Fruit fly (Drosophila melanogaster) whole organism, embryonic: ENCODE data around the gene CG4593.
A peak's percentile ranks its signal among the peaks of the same experiment; 100 is the strongest.

Experiments
- ATbp ChIP-seq: fragments of 200-800 bp; sonication (Bioruptor generic); optimal IDR thresholded peaks from 2 replicates; lab custom pipeline; 2017; ENCODE audit warnings: missing biosample characterization, mild to moderate bottlenecking, missing genetic modification characterization, missing genetic modification reagents
- Abd-B ChIP-seq: fragments of 200-800 bp; sonication (Bioruptor generic); optimal IDR thresholded peaks from 2 replicates; lab custom pipeline; 2018; ENCODE audit warnings: missing biosample characterization, mild to moderate bottlenecking, missing genetic modification characterization, moderate library complexity
- Awh ChIP-seq: fragments of 200-800 bp; sonication (Bioruptor generic); IDR thresholded peaks from 2 replicates; pipeline ENCODE4, ENCODE4 v1.3.6; 2022; ENCODE audit warnings: missing biosample characterization, missing genetic modification characterization
- CG10147 ChIP-seq: fragments of 200-800 bp; sonication (Bioruptor generic); optimal IDR thresholded peaks from 2 replicates; lab custom pipeline; 2019; ENCODE audit warnings: missing biosample characterization, mild to moderate bottlenecking, missing genetic modification characterization, moderate library complexity
- CG10267 ChIP-seq: fragments of 200-800 bp; sonication (Bioruptor generic); optimal IDR thresholded peaks from 2 replicates; lab custom pipeline; 2018; ENCODE audit warnings: missing biosample characterization, mild to moderate bottlenecking, missing genetic modification characterization, moderate library complexity
- CG11398 ChIP-seq: fragments of 200-800 bp; sonication (Bioruptor generic); optimal IDR thresholded peaks from 2 replicates; lab custom pipeline; 2016; ENCODE audit warnings: missing biosample characterization, missing genetic modification characterization
- CG12659 ChIP-seq: fragments of 200-800 bp; sonication (Bioruptor generic); optimal IDR thresholded peaks from 3 replicates; lab custom pipeline; 2017; ENCODE audit warnings: mild to moderate bottlenecking, missing biosample characterization, missing genetic modification reagents, missing genetic modification characterization
- CG13424 ChIP-seq: fragments of 200-800 bp; sonication (Bioruptor generic); optimal IDR thresholded peaks from 2 replicates; lab custom pipeline; 2019; ENCODE audit warnings: missing biosample characterization, mild to moderate bottlenecking, missing genetic modification characterization, moderate library complexity
- CG13894 ChIP-seq: fragments of 200-800 bp; sonication (Bioruptor generic); optimal IDR thresholded peaks from 3 replicates; lab custom pipeline; 2018; ENCODE audit warnings: missing biosample characterization, mild to moderate bottlenecking, missing genetic modification characterization, moderate library complexity
- CG1603 ChIP-seq: fragments of 200-800 bp; sonication (Bioruptor generic); optimal IDR thresholded peaks from 2 replicates; lab custom pipeline; 2019; ENCODE audit warnings: missing biosample characterization, mild to moderate bottlenecking, missing genetic modification characterization, moderate library complexity
- CG1647 ChIP-seq: fragments of 200-800 bp; sonication (Bioruptor generic); optimal IDR thresholded peaks from 3 replicates; lab custom pipeline; 2016; ENCODE audit warnings: missing biosample characterization, missing genetic modification characterization
- CG16779 ChIP-seq: fragments of 200-800 bp; sonication (Bioruptor generic); IDR thresholded peaks from 2 replicates; pipeline ENCODE4 v1.3.6; 2022; ENCODE audit warnings: missing biosample characterization, missing genetic modification characterization
- CG18764 ChIP-seq: fragments of 200-800 bp; sonication (Bioruptor generic); optimal IDR thresholded peaks from 3 replicates; lab custom pipeline; 2016; ENCODE audit warnings: missing biosample characterization, missing genetic modification characterization
- CG31224 ChIP-seq: fragments of 200-800 bp; sonication (Bioruptor generic); IDR thresholded peaks from 2 replicates; pipeline ENCODE4 v1.3.6; 2022; ENCODE audit warnings: missing biosample characterization, missing genetic modification characterization
- CG31388 ChIP-seq: fragments of 200-800 bp; sonication (Bioruptor generic); optimal IDR thresholded peaks from 2 replicates; lab custom pipeline; 2016; ENCODE audit warnings: missing biosample characterization, missing genetic modification characterization
- CG31441 ChIP-seq: fragments of 200-800 bp; sonication (Bioruptor generic); IDR thresholded peaks from 2 replicates; pipeline ENCODE4 v1.3.6; 2022; ENCODE audit warnings: missing biosample characterization, missing genetic modification characterization
- CG4404 ChIP-seq: fragments of 200-800 bp; sonication (Bioruptor generic); IDR thresholded peaks from 2 replicates; pipeline ENCODE4 v1.3.6; 2022; ENCODE audit warnings: missing biosample characterization, missing genetic modification characterization
- CG5245 ChIP-seq: fragments of 200-800 bp; sonication (Bioruptor generic); optimal IDR thresholded peaks from 3 replicates; lab custom pipeline; 2016; ENCODE audit warnings: missing biosample characterization, missing genetic modification characterization
- CG6254 ChIP-seq: fragments of 200-800 bp; sonication (Bioruptor generic); optimal IDR thresholded peaks from 3 replicates; lab custom pipeline; 2017; ENCODE audit warnings: mild to moderate bottlenecking, missing biosample characterization, missing genetic modification reagents, missing genetic modification characterization
- CG6272 ChIP-seq: fragments of 200-800 bp; sonication (Bioruptor generic); IDR thresholded peaks from 2 replicates; pipeline ENCODE4 v1.3.6; 2022; ENCODE audit warnings: missing biosample characterization, missing genetic modification characterization
- CG6765 ChIP-seq: fragments of 200-800 bp; sonication (Bioruptor generic); optimal IDR thresholded peaks from 3 replicates; lab custom pipeline; 2017; ENCODE audit warnings: missing biosample characterization, mild to moderate bottlenecking, missing genetic modification characterization
- CG7372 ChIP-seq: fragments of 200-800 bp; sonication (Bioruptor generic); IDR thresholded peaks from 2 replicates; pipeline ENCODE4 v1.3.6; 2022; ENCODE audit warnings: missing biosample characterization, missing genetic modification characterization
- CG7839 ChIP-seq: fragments of 200-800 bp; sonication (Bioruptor generic); optimal IDR thresholded peaks from 3 replicates; lab custom pipeline; 2018; ENCODE audit warnings: missing biosample characterization, mild to moderate bottlenecking, missing genetic modification characterization, moderate library complexity
- CG7987 ChIP-seq: fragments of 200-800 bp; sonication (Bioruptor generic); optimal IDR thresholded peaks from 2 replicates; lab custom pipeline; 2018; ENCODE audit warnings: missing biosample characterization, mild to moderate bottlenecking, missing genetic modification characterization, moderate library complexity
- CG8388 ChIP-seq: fragments of 200-800 bp; sonication (Bioruptor generic); optimal IDR thresholded peaks from 2 replicates; lab custom pipeline; 2019; ENCODE audit warnings: missing biosample characterization, mild to moderate bottlenecking, missing genetic modification characterization, moderate library complexity
- CG8765 ChIP-seq: fragments of 200-800 bp; sonication (Bioruptor generic); IDR thresholded peaks from 2 replicates; pipeline ENCODE4 v1.3.6; 2022; ENCODE audit warnings: missing biosample characterization, missing genetic modification characterization
- D ChIP-seq, 2 experiments: fragments of 200-800 bp in 1 of 2; fragments of >200 bp in 1 of 2; sonication (Bioruptor generic) in 1 of 2; optimal IDR thresholded peaks; 2 replicates in 1 of 2; 3 replicates in 1 of 2; lab custom pipeline; 2017; ENCODE audit warnings: mild to moderate bottlenecking in 1 of 2, missing biosample characterization in 1 of 2, missing genetic modification characterization in 1 of 2, missing genetic modification reagents in 1 of 2
- Dad ChIP-seq: fragments of 200-800 bp; sonication (Bioruptor generic); optimal IDR thresholded peaks from 3 replicates; lab custom pipeline; 2016; ENCODE audit warnings: missing biosample characterization, missing genetic modification characterization
- E2f1 ChIP-seq: fragments of 200-800 bp; sonication (Bioruptor generic); IDR thresholded peaks from 2 replicates; pipeline ENCODE4 v1.3.6; 2022; ENCODE audit warnings: missing biosample characterization, missing genetic modification characterization
- Ets65A ChIP-seq: fragments of 200-800 bp; sonication (Bioruptor generic); peaks from one replicate; lab custom pipeline; 2016; ENCODE audit warnings: missing biosample characterization, missing genetic modification characterization
- Oaz ChIP-seq: fragments of 200-800 bp; sonication (Bioruptor generic); IDR thresholded peaks from 2 replicates; pipeline ENCODE4 v1.3.6; 2022; ENCODE audit warnings: missing biosample characterization, missing genetic modification characterization
- Taf1 ChIP-seq: fragments of 200-800 bp; sonication (Bioruptor generic); IDR thresholded peaks from 2 replicates; pipeline ENCODE4 v1.3.6; 2022; ENCODE audit warnings: missing biosample characterization, missing genetic modification characterization
- bowl ChIP-seq: fragments of 200-800 bp; sonication (Bioruptor generic); IDR thresholded peaks from 2 replicates; pipeline ENCODE4 v1.3.6; 2022; ENCODE audit warnings: missing biosample characterization, missing genetic modification characterization
- bsh ChIP-seq, 2 experiments: fragments of 200-800 bp; sonication (Bioruptor generic); optimal IDR thresholded peaks; 2 replicates each; lab custom pipeline; 2017 to 2018; ENCODE audit warnings: mild to moderate bottlenecking in 2 of 2, missing biosample characterization in 2 of 2, missing genetic modification characterization in 2 of 2, moderate library complexity in 1 of 2
- btn ChIP-seq: fragments of 200-800 bp; sonication (Bioruptor generic); optimal IDR thresholded peaks from 2 replicates; lab custom pipeline; 2016; ENCODE audit warnings: missing biosample characterization, missing genetic modification characterization
- chinmo ChIP-seq: fragments of 200-800 bp; sonication (Bioruptor generic); IDR thresholded peaks from 4 replicates; pipeline ENCODE4 v1.3.6; 2022; ENCODE audit warnings: missing biosample characterization, missing genetic modification characterization; ENCODE audit not compliant: partially characterized antibody
- cwo ChIP-seq: fragments of 200-800 bp; sonication (Bioruptor generic); optimal IDR thresholded peaks from 3 replicates; lab custom pipeline; 2017; ENCODE audit warnings: missing biosample characterization, missing genetic modification characterization, mild to moderate bottlenecking, moderate library complexity, missing genetic modification reagents
- luna ChIP-seq: fragments of 200-800 bp; sonication (Bioruptor generic); optimal IDR thresholded peaks from 2 replicates; lab custom pipeline; 2016; ENCODE audit warnings: missing biosample characterization, missing genetic modification characterization
- mirr ChIP-seq: fragments of 200-800 bp; sonication (Bioruptor generic); optimal IDR thresholded peaks from 3 replicates; lab custom pipeline; 2018; ENCODE audit warnings: missing biosample characterization, mild to moderate bottlenecking, missing genetic modification characterization
- nerfin-2 ChIP-seq: fragments of 200-800 bp; sonication (Bioruptor generic); IDR thresholded peaks from 2 replicates; pipeline ENCODE4 v1.3.6; 2022; ENCODE audit warnings: missing biosample characterization, missing genetic modification characterization; ENCODE audit not compliant: partially characterized antibody
- odd ChIP-seq: fragments of 200-800 bp; sonication (Bioruptor generic); optimal IDR thresholded peaks from 2 replicates; lab custom pipeline; 2017; ENCODE audit warnings: missing biosample characterization, mild to moderate bottlenecking, missing genetic modification characterization
- pho ChIP-seq: fragments of 200-800 bp; sonication (Bioruptor generic); optimal IDR thresholded peaks from 2 replicates; lab custom pipeline; 2016; ENCODE audit warnings: missing biosample characterization, missing genetic modification characterization
- row ChIP-seq: fragments of 200-800 bp; sonication (Bioruptor generic); IDR thresholded peaks from 3 replicates; pipeline ENCODE4 v1.3.6; 2022; ENCODE audit warnings: missing biosample characterization, missing genetic modification characterization
- run ChIP-seq: fragments of 200-800 bp; sonication (Bioruptor generic); optimal IDR thresholded peaks from 3 replicates; lab custom pipeline; 2018; ENCODE audit warnings: missing biosample characterization, mild to moderate bottlenecking, missing genetic modification characterization
- salm ChIP-seq: fragments of 200-800 bp; sonication (Bioruptor generic); optimal IDR thresholded peaks from 2 replicates; lab custom pipeline; 2018; ENCODE audit warnings: missing biosample characterization, mild to moderate bottlenecking, missing genetic modification characterization
- sisA ChIP-seq: fragments of 200-800 bp; sonication (Bioruptor generic); IDR thresholded peaks from 2 replicates; pipeline ENCODE4 v1.3.6; 2022; ENCODE audit warnings: missing biosample characterization, missing genetic modification characterization
- so ChIP-seq: fragments of 200-800 bp; sonication (Bioruptor generic); IDR thresholded peaks from 3 replicates; pipeline ENCODE4 v1.3.6; 2022; ENCODE audit warnings: missing biosample characterization, missing genetic modification characterization
- ttk ChIP-seq: fragments of 200-800 bp; sonication (Bioruptor generic); IDR thresholded peaks from 2 replicates; pipeline ENCODE4 v2.1.2; 2022; ENCODE audit warnings: missing biosample characterization, missing genetic modification characterization
- yki ChIP-seq: fragments of >200 bp; optimal IDR thresholded peaks from 3 replicates; lab custom pipeline; 2018
- zen2 ChIP-seq: fragments of 200-800 bp; sonication (Bioruptor generic); IDR thresholded peaks from 3 replicates; pipeline ENCODE4 v1.3.6; 2022; ENCODE audit warnings: missing biosample characterization, missing genetic modification characterization; ENCODE audit not compliant: partially characterized antibody

The CG4593 gene

dm6 chrX:6993753-6994152, 19.9 kb upstream of the CG4593 start (continued):
- peak; percentile 51 for TF ChIP-seq Abd-B (GFP tag; lab: Kevin White, UChicago)
- TF ChIP-seq nerfin-2: no peak
- peak; percentile 37 for TF ChIP-seq CG18764
- peak; percentile 83 for TF ChIP-seq CG7839
- peak; percentile 35 for TF ChIP-seq btn (GFP tag; lab: Kevin White, UChicago)
- no peak for TF ChIP-seq run (tag; lab: Kevin White, UChicago)
- peak; percentile 48 for TF ChIP-seq CG1603 (tag; lab: Kevin White, UChicago)
- TF ChIP-seq CG8388 (GFP tag; lab: Kevin White, UChicago): peak; percentile 48
- TF ChIP-seq so (GFP tag; lab: Robert Waterston, UW): peak; percentile 77; the same call in 2 of the 3 replicates
- TF ChIP-seq Ets65A (GFP tag; lab: Kevin White, UChicago): peak; percentile 96
- TF ChIP-seq CG13424 (tag; lab: Kevin White, UChicago): peak; percentile 72
- peak; percentile 69 for TF ChIP-seq CG31224 (GFP tag; lab: Robert Waterston, UW)
- peak; percentile 44 for TF ChIP-seq CG13894
- peak; percentile 42 for TF ChIP-seq salm (tag; lab: Kevin White, UChicago)
- peak; percentile 65 for TF ChIP-seq pho
- no peak for TF ChIP-seq luna (GFP tag; lab: Kevin White, UChicago)
- TF ChIP-seq row (GFP tag; lab: Robert Waterston, UW): peak; percentile 92
- TF ChIP-seq ttk: peak; percentile 83
- peak; percentile 29 for TF ChIP-seq CG5245 (GFP tag; lab: Kevin White, UChicago)
- peak; percentile 66 for TF ChIP-seq ATbp (GFP tag; lab: Kevin White, UChicago)
- peak; percentile 64 for TF ChIP-seq CG6272 (GFP tag; lab: Robert Waterston, UW)
- TF ChIP-seq bowl (GFP tag; lab: Robert Waterston, UW): peak; percentile 54; the same call in 1 of the 2 replicates
- peak; percentile 53 for TF ChIP-seq CG11398 (GFP tag; lab: Kevin White, UChicago)
- peak; percentile 66 for TF ChIP-seq CG7372
- TF ChIP-seq CG10147 (GFP tag; lab: Kevin White, UChicago): peak; percentile 42
- no peak for TF ChIP-seq CG16779 (GFP tag; lab: Robert Waterston, UW)
- TF ChIP-seq CG6254 (GFP tag; lab: Kevin White, UChicago): no peak
- TF ChIP-seq bsh (GFP tag; optimal IDR thresholded peaks at IDR 0.05; lab: Kevin White, UChicago): peak in 1 of 2 experiments; percentile 74

DNA sequence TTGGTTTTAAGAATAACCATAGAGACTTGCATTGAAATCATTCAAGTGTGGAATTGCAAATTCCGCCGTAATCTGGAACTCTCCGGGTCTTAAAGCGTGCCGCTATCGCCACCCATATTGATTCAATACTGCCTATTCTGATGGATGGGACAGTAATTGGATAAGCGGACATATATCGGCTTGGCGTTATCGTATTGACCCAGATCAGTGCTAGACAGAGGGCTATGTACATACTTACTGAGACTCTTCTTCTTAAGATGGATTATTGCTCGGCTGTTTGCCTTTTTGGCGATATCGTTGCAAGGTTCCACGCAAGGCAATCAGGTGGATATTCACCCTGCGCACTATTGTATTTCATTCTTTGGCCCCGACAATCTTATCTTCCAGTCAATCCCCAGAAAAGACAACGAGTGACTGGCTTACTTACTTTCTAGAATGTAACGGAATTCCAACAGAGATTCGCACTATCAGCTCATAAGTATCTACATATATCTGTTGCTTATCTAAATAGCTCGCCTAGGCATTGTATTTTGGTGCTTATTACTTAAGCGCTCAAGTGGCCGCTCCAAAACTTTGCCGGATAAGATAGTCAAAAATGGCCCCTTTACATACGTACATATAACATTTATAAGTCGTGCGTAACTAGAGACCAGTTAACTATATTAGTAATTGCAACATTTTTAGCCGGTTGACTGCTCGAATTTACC, 19.1 kb upstream of the CG4593 start:
- TF ChIP-seq sisA: no peak
- no peak for TF ChIP-seq CG7987 (GFP tag; lab: Kevin White, UChicago)
- TF ChIP-seq Taf1 (GFP tag; lab: Robert Waterston, UW): no peak
- no peak for TF ChIP-seq Dad (GFP tag; lab: Kevin White, UChicago)
- TF ChIP-seq E2f1: no peak
- no peak for TF ChIP-seq Awh
- no peak for TF ChIP-seq cwo (GFP tag; lab: Kevin White, UChicago)
- TF ChIP-seq CG6765: no peak
- peak; percentile 40 for TF ChIP-seq odd (GFP tag; lab: Kevin White, UChicago)
- TF ChIP-seq zen2 (GFP tag; lab: Robert Waterston, UW): no peak
- no peak for TF ChIP-seq CG31441 (GFP tag; lab: Robert Waterston, UW)
- no peak for TF ChIP-seq CG31388 (GFP tag; lab: Kevin White, UChicago)
- peak; percentile 84 for TF ChIP-seq mirr (GFP tag; lab: Kevin White, UChicago)
- no peak for TF ChIP-seq D (optimal IDR thresholded peaks at IDR 0.05; lab: Kevin White, UChicago)
- TF ChIP-seq D (GFP tag; optimal IDR thresholded peaks at IDR 0.05; lab: Kevin White, UChicago): no peak
- TF ChIP-seq Oaz (GFP tag; lab: Robert Waterston, UW): no peak
- no peak for TF ChIP-seq CG8765 (GFP tag; lab: Robert Waterston, UW)
- TF ChIP-seq CG10267 (tag; lab: Kevin White, UChicago): no peak
- TF ChIP-seq chinmo (GFP tag; lab: Robert Waterston, UW): no peak
- no peak for TF ChIP-seq yki (lab: Kevin White, UChicago)
- TF ChIP-seq CG1647 (GFP tag; lab: Kevin White, UChicago): no peak
- TF ChIP-seq CG4404 (GFP tag; lab: Robert Waterston, UW): no peak
- TF ChIP-seq CG12659 (GFP tag; lab: Kevin White, UChicago): no peak
